Fruit fly (Drosophila melanogaster) whole organism, embryonic: ENCODE results near the gene Rgl.

Experiments
- Atf3 ChIP-seq: fragments of 200-800 bp; sonication (Bioruptor generic); optimal IDR thresholded peaks from 3 replicates; lab custom pipeline; 2016; ENCODE audit warnings: missing biosample characterization, missing genetic modification characterization
- Bteb2 ChIP-seq: fragments of 200-800 bp; sonication (Bioruptor generic); optimal IDR thresholded peaks from 2 replicates; lab custom pipeline; 2016; ENCODE audit warnings: missing biosample characterization, missing genetic modification characterization
- CG10321 ChIP-seq: fragments of 200-800 bp; sonication (Bioruptor generic); IDR thresholded peaks from 2 replicates; pipeline ENCODE4 v1.3.6; 2022; ENCODE audit warnings: missing biosample characterization, missing genetic modification characterization
- CG10366 ChIP-seq: fragments of 200-800 bp; sonication (Bioruptor generic); IDR thresholded peaks from 2 replicates; pipeline ENCODE4 v1.3.6; 2022; ENCODE audit warnings: missing biosample characterization, missing genetic modification characterization
- CG10979 ChIP-seq: fragments of 200-800 bp; sonication (Bioruptor generic); optimal IDR thresholded peaks from 2 replicates; lab custom pipeline; 2018; ENCODE audit warnings: missing biosample characterization, mild to moderate bottlenecking, missing genetic modification characterization, moderate library complexity
- CG12219 ChIP-seq: fragments of 200-800 bp; sonication (Bioruptor generic); optimal IDR thresholded peaks from 3 replicates; lab custom pipeline; 2018; ENCODE audit warnings: missing biosample characterization, mild to moderate bottlenecking, missing genetic modification characterization
- CG12236 ChIP-seq: fragments of 200-800 bp; sonication (Bioruptor generic); optimal IDR thresholded peaks from 2 replicates; lab custom pipeline; 2016; ENCODE audit warnings: missing biosample characterization, missing genetic modification characterization
- CG15269 ChIP-seq: fragments of 200-800 bp; sonication (Bioruptor generic); optimal IDR thresholded peaks from 2 replicates; lab custom pipeline; 2018; ENCODE audit warnings: missing biosample characterization, mild to moderate bottlenecking, missing genetic modification characterization, moderate library complexity
- CG17186 ChIP-seq: fragments of 200-800 bp; sonication (Bioruptor generic); optimal IDR thresholded peaks from 3 replicates; lab custom pipeline; 2017; ENCODE audit warnings: missing biosample characterization, missing genetic modification reagents, missing genetic modification characterization
- CG17361 ChIP-seq: fragments of 200-800 bp; sonication (Bioruptor generic); IDR thresholded peaks from 3 replicates; pipeline ENCODE4 v1.3.6; 2022; ENCODE audit warnings: missing biosample characterization, missing genetic modification characterization
- CG2116 ChIP-seq: fragments of 200-800 bp; sonication (Bioruptor generic); optimal IDR thresholded peaks from 3 replicates; lab custom pipeline; 2018; ENCODE audit warnings: missing biosample characterization, mild to moderate bottlenecking, missing genetic modification characterization
- CG2712 ChIP-seq: fragments of 200-800 bp; optimal IDR thresholded peaks from 3 replicates; lab custom pipeline; 2019; ENCODE audit warnings: missing biosample characterization, mild to moderate bottlenecking, missing genetic modification characterization, moderate library complexity
- CG30431 ChIP-seq: fragments of 200-800 bp; sonication (Bioruptor generic); optimal IDR thresholded peaks from 2 replicates; lab custom pipeline; 2017; ENCODE audit warnings: missing biosample characterization, missing genetic modification characterization
- CG31388 ChIP-seq: fragments of 200-800 bp; sonication (Bioruptor generic); optimal IDR thresholded peaks from 2 replicates; lab custom pipeline; 2016; ENCODE audit warnings: missing biosample characterization, missing genetic modification characterization
- CG3838 ChIP-seq: fragments of 200-800 bp; sonication (Bioruptor generic); optimal IDR thresholded peaks from 3 replicates; lab custom pipeline; 2016; ENCODE audit warnings: missing biosample characterization, missing genetic modification characterization
- CG5180 ChIP-seq: fragments of 200-800 bp; sonication (Bioruptor generic); optimal IDR thresholded peaks from 3 replicates; lab custom pipeline; 2017; ENCODE audit warnings: missing biosample characterization, missing genetic modification characterization, mild to moderate bottlenecking, moderate library complexity, missing genetic modification reagents
- CG6813 ChIP-seq: fragments of 200-800 bp; sonication (Bioruptor generic); optimal IDR thresholded peaks from 2 replicates; lab custom pipeline; 2017; ENCODE audit warnings: missing biosample characterization, missing genetic modification characterization, mild to moderate bottlenecking, moderate library complexity, missing genetic modification reagents
- CG7928 ChIP-seq: fragments of 200-800 bp; sonication (Bioruptor generic); optimal IDR thresholded peaks from 2 replicates; lab custom pipeline; 2017; ENCODE audit warnings: missing biosample characterization, mild to moderate bottlenecking, missing genetic modification characterization
- CG8089 ChIP-seq: fragments of 200-800 bp; sonication (Bioruptor generic); optimal IDR thresholded peaks from 3 replicates; lab custom pipeline; 2016; ENCODE audit warnings: missing biosample characterization, missing genetic modification characterization
- CG9727 ChIP-seq: fragments of 200-800 bp; sonication (Bioruptor generic); optimal IDR thresholded peaks from 3 replicates; lab custom pipeline; 2017; ENCODE audit warnings: missing biosample characterization, mild to moderate bottlenecking, missing genetic modification characterization
- CG9932 ChIP-seq: fragments of 200-800 bp; sonication (Bioruptor generic); IDR thresholded peaks from 2 replicates; pipeline ENCODE4 v1.3.6; 2022; ENCODE audit warnings: missing biosample characterization, missing genetic modification characterization
- Elba2 ChIP-seq: fragments of 200-800 bp; sonication (Bioruptor generic); optimal IDR thresholded peaks from 3 replicates; lab custom pipeline; 2016; ENCODE audit warnings: missing biosample characterization, missing genetic modification characterization
- HHEX ChIP-seq: fragments of 200-800 bp; sonication (Bioruptor generic); optimal IDR thresholded peaks from 3 replicates; lab custom pipeline; 2017; ENCODE audit warnings: missing biosample characterization, mild to moderate bottlenecking, missing genetic modification characterization, missing genetic modification reagents
- Hr51 ChIP-seq, 2 experiments: fragments of 200-800 bp; sonication (Bioruptor generic); optimal IDR thresholded peaks; 2 replicates in 1 of 2; 3 replicates in 1 of 2; lab custom pipeline; 2016 to 2018; ENCODE audit warnings: missing biosample characterization in 2 of 2, missing genetic modification characterization in 2 of 2, mild to moderate bottlenecking in 1 of 2, moderate library complexity in 1 of 2
- Kr ChIP-seq: fragments of 200-800 bp; sonication (Bioruptor generic); optimal IDR thresholded peaks from 2 replicates; lab custom pipeline; 2017; ENCODE audit warnings: missing biosample characterization, mild to moderate bottlenecking, missing genetic modification characterization
- NK7.1 ChIP-seq: fragments of 200-800 bp; sonication (Bioruptor generic); optimal IDR thresholded peaks from 3 replicates; lab custom pipeline; 2016; ENCODE audit warnings: missing biosample characterization, missing genetic modification characterization
- Rfx ChIP-seq: fragments of 200-800 bp; sonication (Bioruptor generic); IDR thresholded peaks from 2 replicates; pipeline ENCODE4 v1.3.6; 2022; ENCODE audit warnings: missing biosample characterization, missing genetic modification characterization
- bowl ChIP-seq: fragments of 200-800 bp; sonication (Bioruptor generic); IDR thresholded peaks from 2 replicates; pipeline ENCODE4 v1.3.6; 2022; ENCODE audit warnings: missing biosample characterization, missing genetic modification characterization
- chn ChIP-seq: fragments of 200-800 bp; sonication (Bioruptor generic); optimal IDR thresholded peaks from 2 replicates; lab custom pipeline; 2016; ENCODE audit warnings: missing biosample characterization, missing genetic modification characterization
- crol ChIP-seq: fragments of 200-800 bp; sonication (Bioruptor generic); IDR thresholded peaks from 2 replicates; pipeline ENCODE4 v1.3.6; 2022; ENCODE audit warnings: missing biosample characterization, missing genetic modification characterization
- dmrt11E ChIP-seq: fragments of 200-800 bp; sonication (Bioruptor generic); optimal IDR thresholded peaks from 3 replicates; lab custom pipeline; 2018; ENCODE audit warnings: missing biosample characterization, mild to moderate bottlenecking, missing genetic modification characterization, moderate library complexity
- ewg ChIP-seq: fragments of 200-800 bp; sonication (Bioruptor generic); optimal IDR thresholded peaks from 3 replicates; lab custom pipeline; 2017; ENCODE audit warnings: mild to moderate bottlenecking, missing biosample characterization, missing genetic modification reagents, missing genetic modification characterization
- grau ChIP-seq: fragments of 200-800 bp; optimal IDR thresholded peaks from 3 replicates; lab custom pipeline; 2019; ENCODE audit warnings: missing biosample characterization, mild to moderate bottlenecking, missing genetic modification characterization, moderate library complexity
- ham ChIP-seq: fragments of 200-800 bp; sonication (Bioruptor generic); IDR thresholded peaks from 2 replicates; pipeline ENCODE4 v1.3.6; 2022; ENCODE audit warnings: missing biosample characterization, missing genetic modification characterization
- lbe ChIP-seq: fragments of 200-800 bp; sonication (Bioruptor generic); optimal IDR thresholded peaks from 2 replicates; lab custom pipeline; 2016; ENCODE audit warnings: missing biosample characterization, mild to moderate bottlenecking, missing genetic modification characterization
- mld ChIP-seq: fragments of 200-800 bp; sonication (Bioruptor generic); IDR thresholded peaks from 3 replicates; pipeline ENCODE4 v1.3.6; 2022; ENCODE audit warnings: missing biosample characterization, missing genetic modification characterization; ENCODE audit not compliant: partially characterized antibody
- oc ChIP-seq: fragments of 200-800 bp; sonication (Bioruptor generic); optimal IDR thresholded peaks from 2 replicates; lab custom pipeline; 2018; ENCODE audit warnings: missing biosample characterization, mild to moderate bottlenecking, missing genetic modification characterization, moderate library complexity
- odd ChIP-seq: fragments of 200-800 bp; sonication (Bioruptor generic); optimal IDR thresholded peaks from 2 replicates; lab custom pipeline; 2017; ENCODE audit warnings: missing biosample characterization, mild to moderate bottlenecking, missing genetic modification characterization
- pho ChIP-seq: fragments of 200-800 bp; sonication (Bioruptor generic); optimal IDR thresholded peaks from 2 replicates; lab custom pipeline; 2016; ENCODE audit warnings: missing biosample characterization, missing genetic modification characterization
- prd ChIP-seq, 3 experiments: fragments of >200 bp in 2 of 3; fragments of 200-800 bp in 1 of 3; sonication (Bioruptor generic) in 1 of 3; optimal IDR thresholded peaks in 2 of 3; IDR thresholded peaks in 1 of 3; 2 replicates in 2 of 3; 3 replicates in 1 of 3; pipeline versions ENCODE4 v1.3.6 to Lab custom; 2017 to 2022; ENCODE audit warnings: missing biosample characterization in 1 of 3, missing genetic modification characterization in 1 of 3
- rib ChIP-seq: fragments of 200-800 bp; sonication (Bioruptor generic); IDR thresholded peaks from 2 replicates; pipeline ENCODE4 v1.3.6; 2022; ENCODE audit warnings: missing biosample characterization, missing genetic modification characterization
- row ChIP-seq: fragments of 200-800 bp; sonication (Bioruptor generic); IDR thresholded peaks from 3 replicates; pipeline ENCODE4 v1.3.6; 2022; ENCODE audit warnings: missing biosample characterization, missing genetic modification characterization
- scrt ChIP-seq: fragments of 200-800 bp; sonication (Bioruptor generic); optimal IDR thresholded peaks from 2 replicates; lab custom pipeline; 2018; ENCODE audit warnings: missing biosample characterization, mild to moderate bottlenecking, missing genetic modification characterization, moderate library complexity
- sima ChIP-seq: fragments of 200-800 bp; sonication (Bioruptor generic); optimal IDR thresholded peaks from 2 replicates; lab custom pipeline; 2016; ENCODE audit warnings: missing biosample characterization, missing genetic modification characterization
- sna ChIP-seq: fragments of 200-800 bp; sonication (Bioruptor generic); IDR thresholded peaks from 2 replicates; pipeline ENCODE4 v1.3.6; 2022; ENCODE audit warnings: missing biosample characterization, missing genetic modification characterization; ENCODE audit not compliant: partially characterized antibody
- ssp ChIP-seq: fragments of 200-800 bp; sonication (Bioruptor generic); IDR thresholded peaks from 2 replicates; pipeline ENCODE4 v1.3.6; 2022; ENCODE audit warnings: missing biosample characterization, missing genetic modification characterization
- stwl ChIP-seq: fragments of 200-800 bp; sonication (Bioruptor generic); optimal IDR thresholded peaks from 3 replicates; lab custom pipeline; 2018; ENCODE audit warnings: missing biosample characterization, mild to moderate bottlenecking, missing genetic modification characterization, moderate library complexity
- tgo ChIP-seq: fragments of 200-800 bp; sonication (Bioruptor generic); IDR thresholded peaks from 3 replicates; pipeline ENCODE4 v1.3.6; 2022; ENCODE audit warnings: missing biosample characterization, missing genetic modification characterization
- trem ChIP-seq: fragments of 200-800 bp; optimal IDR thresholded peaks from 3 replicates; lab custom pipeline; 2019; ENCODE audit warnings: missing biosample characterization, mild to moderate bottlenecking, missing genetic modification characterization, moderate library complexity
- wor ChIP-seq: fragments of 200-800 bp; sonication (Bioruptor generic); IDR thresholded peaks from 2 replicates; pipeline ENCODE4 v1.3.6; 2022; ENCODE audit warnings: missing biosample characterization, missing genetic modification characterization

Gene Rgl

DNA sequence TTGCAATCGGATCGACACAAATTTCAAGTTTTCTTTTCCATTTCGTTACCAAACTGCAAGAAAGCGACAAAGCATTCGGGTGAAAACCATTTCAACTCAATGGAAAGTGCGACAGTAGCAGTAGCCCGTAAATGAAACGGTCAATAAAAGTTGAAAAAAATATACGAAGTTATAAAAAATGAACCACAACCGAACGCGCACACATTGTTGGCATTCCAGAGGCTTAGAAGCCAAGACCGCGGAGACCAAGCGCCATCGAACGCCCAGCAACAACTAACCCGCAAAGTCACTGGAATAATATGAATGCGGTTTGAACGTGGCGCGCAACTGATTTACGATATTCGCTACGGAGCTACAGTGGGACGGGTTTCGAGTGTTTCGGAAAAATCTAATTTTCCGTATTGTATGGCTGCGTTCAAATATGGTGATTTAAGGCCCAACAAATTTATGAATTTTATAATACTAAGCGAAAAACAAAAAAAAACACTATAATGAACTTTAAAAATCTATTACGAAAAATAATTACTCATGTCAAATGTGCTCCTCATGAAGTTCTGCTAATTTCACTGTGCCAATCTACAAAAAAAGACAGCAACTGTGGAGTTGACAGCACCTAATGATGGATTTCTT lies 3.0 kb downstream of the Rgl start (continued):
- no peak for TF ChIP-seq bowl (GFP tag; lab: Robert Waterston, UW)
- peak; percentile 9 for TF ChIP-seq scrt (GFP tag; lab: Kevin White, UChicago)
- TF ChIP-seq ewg (GFP tag; lab: Kevin White, UChicago), result peak; percentile 16
- peak; percentile 57 for TF ChIP-seq CG9932 (GFP tag; lab: Robert Waterston, UW)
- no peak for TF ChIP-seq crol
- no peak for TF ChIP-seq trem
- TF ChIP-seq CG10366, result no peak
- peak; percentile 32 for TF ChIP-seq grau
- no peak for TF ChIP-seq CG31388 (GFP tag; lab: Kevin White, UChicago)
- TF ChIP-seq Rfx (GFP tag; lab: Robert Waterston, UW), result peak; percentile 54
- no peak for TF ChIP-seq CG2116 (GFP tag; lab: Kevin White, UChicago)
- peak; percentile 8 for TF ChIP-seq Bteb2 (GFP tag; lab: Kevin White, UChicago)
- TF ChIP-seq odd (GFP tag; lab: Kevin White, UChicago), result no peak
- no peak for TF ChIP-seq wor (GFP tag; lab: Robert Waterston, UW)
- TF ChIP-seq CG3838, result peak; percentile 10
- TF ChIP-seq Atf3 (GFP tag; lab: Kevin White, UChicago), result no peak
- TF ChIP-seq pho (GFP tag; lab: Kevin White, UChicago), result no peak
- no peak for TF ChIP-seq sima (GFP tag; lab: Kevin White, UChicago)
- no peak for TF ChIP-seq rib (GFP tag; lab: Robert Waterston, UW)
- TF ChIP-seq CG7928, result no peak
- no peak for TF ChIP-seq stwl (tag; lab: Kevin White, UChicago)
- TF ChIP-seq NK7.1 (GFP tag; lab: Kevin White, UChicago), result no peak
- no peak for TF ChIP-seq oc (tag; lab: Kevin White, UChicago)
- peak; percentile 68 for TF ChIP-seq CG2712 (tag; lab: Kevin White, UChicago)
- TF ChIP-seq mld (GFP tag; lab: Robert Waterston, UW), result no peak
- TF ChIP-seq CG8089 (GFP tag; lab: Kevin White, UChicago), result no peak
- TF ChIP-seq dmrt11E, result peak; percentile 28
- TF ChIP-seq ham (GFP tag; lab: Robert Waterston, UW), result no peak
- no peak for TF ChIP-seq sna
- no peak for TF ChIP-seq Elba2
- TF ChIP-seq CG10321 (GFP tag; lab: Robert Waterston, UW), result no peak
- peak; percentile 88 for TF ChIP-seq CG5180 (GFP tag; lab: Kevin White, UChicago)
- no peak for TF ChIP-seq ssp (GFP tag; lab: Robert Waterston, UW)
- TF ChIP-seq CG17186 (GFP tag; lab: Kevin White, UChicago), result no peak
- no peak for TF ChIP-seq CG30431 (GFP tag; lab: Kevin White, UChicago)
- TF ChIP-seq CG9727 (GFP tag; lab: Kevin White, UChicago), result peak; percentile 64
- peak; percentile 31 to 56 for TF ChIP-seq Hr51 (GFP tag; optimal IDR thresholded peaks at IDR 0.05; lab: Kevin White, UChicago)
- peak; percentile 72 for TF ChIP-seq row (GFP tag; lab: Robert Waterston, UW)
- TF ChIP-seq CG17361, result peak; percentile 71; the same call in 2 of the 3 replicates
- TF ChIP-seq CG6813 (GFP tag; lab: Kevin White, UChicago), result no peak
- TF ChIP-seq CG12219 (GFP tag; lab: Kevin White, UChicago), result no peak
- TF ChIP-seq lbe, result no peak
- peak; percentile 41 for TF ChIP-seq CG10979
- TF ChIP-seq tgo (GFP tag; lab: Robert Waterston, UW), result peak; percentile 44; the same call in 1 of the 3 replicates
- TF ChIP-seq chn (GFP tag; lab: Kevin White, UChicago), result peak; percentile 56
- peak; percentile 51 for TF ChIP-seq CG15269 (tag; lab: Kevin White, UChicago)
- TF ChIP-seq HHEX (GFP tag; lab: Kevin White, UChicago), result no peak
- TF ChIP-seq Kr (GFP tag; lab: Kevin White, UChicago), result no peak
- no peak for TF ChIP-seq prd (optimal IDR thresholded peaks at IDR 0.05; lab: Kevin White, UChicago)
- TF ChIP-seq prd (GFP tag; IDR thresholded peaks at IDR 0.05; lab: Robert Waterston, UW), result peak; percentile 67
- no peak for TF ChIP-seq CG12236 (GFP tag; lab: Kevin White, UChicago)
